Fruit fly (Drosophila melanogaster) whole organism, embryonic: Measurements from ENCODE around the gene Hel25E.
A peak's percentile ranks its signal among the peaks of the same experiment; 100 is the strongest.

Experiments
- Adf1 ChIP-seq: fragments of 200-800 bp; sonication (Bioruptor generic); IDR thresholded peaks from 2 replicates; pipeline ENCODE4 v1.3.6; 2022; ENCODE audit warnings: missing biosample characterization, missing genetic modification characterization
- Antp ChIP-seq: fragments of 200-800 bp; sonication (Bioruptor generic); optimal IDR thresholded peaks from 3 replicates; lab custom pipeline; 2016; ENCODE audit warnings: missing biosample characterization, missing genetic modification characterization
- BEAF-32 ChIP-seq: fragments of 200-800 bp; sonication (Bioruptor generic); optimal IDR thresholded peaks from 3 replicates; lab custom pipeline; 2017; ENCODE audit warnings: missing biosample characterization, missing genetic modification characterization, mild to moderate bottlenecking, moderate library complexity, missing genetic modification reagents
- Bdp1 ChIP-seq: fragments of 200-800 bp; sonication (Bioruptor generic); optimal IDR thresholded peaks from 3 replicates; lab custom pipeline; 2016; ENCODE audit warnings: missing biosample characterization, missing genetic modification characterization
- Bgb ChIP-seq: fragments of 200-800 bp; sonication (Bioruptor generic); IDR thresholded peaks from 2 replicates; pipeline ENCODE4 v1.3.6; 2022; ENCODE audit warnings: missing biosample characterization, missing genetic modification characterization; ENCODE audit not compliant: partially characterized antibody
- CG10147 ChIP-seq: fragments of 200-800 bp; sonication (Bioruptor generic); optimal IDR thresholded peaks from 2 replicates; lab custom pipeline; 2019; ENCODE audit warnings: missing biosample characterization, mild to moderate bottlenecking, missing genetic modification characterization, moderate library complexity
- CG10366 ChIP-seq: fragments of 200-800 bp; sonication (Bioruptor generic); IDR thresholded peaks from 2 replicates; pipeline ENCODE4 v1.3.6; 2022; ENCODE audit warnings: missing biosample characterization, missing genetic modification characterization
- CG10543 ChIP-seq: fragments of 200-800 bp; sonication (Bioruptor generic); optimal IDR thresholded peaks from 3 replicates; lab custom pipeline; 2017; ENCODE audit warnings: missing biosample characterization, mild to moderate bottlenecking, missing genetic modification characterization, moderate library complexity
- CG10565 ChIP-seq: fragments of 200-800 bp; sonication (Bioruptor generic); optimal IDR thresholded peaks from 3 replicates; lab custom pipeline; 2016; ENCODE audit warnings: missing biosample characterization, mild to moderate bottlenecking, missing genetic modification characterization
- CG11247 ChIP-seq: fragments of 200-800 bp; sonication (Bioruptor generic); IDR thresholded peaks from 2 replicates; pipeline ENCODE4 v1.3.6; 2022; ENCODE audit warnings: missing biosample characterization, missing genetic modification characterization
- CG12104 ChIP-seq: fragments of 200-800 bp; sonication (Bioruptor generic); optimal IDR thresholded peaks from 3 replicates; lab custom pipeline; 2016; ENCODE audit warnings: missing biosample characterization, missing genetic modification characterization
- CG12236 ChIP-seq: fragments of 200-800 bp; sonication (Bioruptor generic); optimal IDR thresholded peaks from 2 replicates; lab custom pipeline; 2016; ENCODE audit warnings: missing biosample characterization, missing genetic modification characterization
- CG1529 ChIP-seq: fragments of 200-800 bp; sonication (Bioruptor generic); optimal IDR thresholded peaks from 3 replicates; lab custom pipeline; 2018; ENCODE audit warnings: missing biosample characterization, missing genetic modification characterization
- CG15601 ChIP-seq: fragments of 200-800 bp; sonication (Bioruptor generic); optimal IDR thresholded peaks from 3 replicates; lab custom pipeline; 2019; ENCODE audit warnings: missing biosample characterization, mild to moderate bottlenecking, missing genetic modification characterization, moderate library complexity
- CG16863 ChIP-seq: fragments of 200-800 bp; sonication (Bioruptor generic); optimal IDR thresholded peaks from 3 replicates; lab custom pipeline; 2016; ENCODE audit warnings: missing biosample characterization, missing genetic modification characterization
- CG17328 ChIP-seq: fragments of 200-800 bp; sonication (Bioruptor generic); IDR thresholded peaks from 2 replicates; pipeline ENCODE4 v1.3.6; 2022; ENCODE audit warnings: missing biosample characterization, missing genetic modification characterization
- CG17568 ChIP-seq: fragments of 200-800 bp; sonication (Bioruptor generic); optimal IDR thresholded peaks from 2 replicates; lab custom pipeline; 2018; ENCODE audit warnings: missing biosample characterization, mild to moderate bottlenecking, missing genetic modification characterization, moderate library complexity
- CG17612 ChIP-seq: fragments of 200-800 bp; sonication (Bioruptor generic); IDR thresholded peaks from 2 replicates; pipeline ENCODE4 v1.3.6; 2022; ENCODE audit warnings: missing biosample characterization, missing genetic modification characterization
- CG3847 ChIP-seq: fragments of 200-800 bp; sonication (Bioruptor generic); IDR thresholded peaks from 2 replicates; pipeline ENCODE4 v1.3.6; 2022; ENCODE audit warnings: missing biosample characterization, missing genetic modification characterization
- CG5180 ChIP-seq: fragments of 200-800 bp; sonication (Bioruptor generic); optimal IDR thresholded peaks from 3 replicates; lab custom pipeline; 2017; ENCODE audit warnings: missing biosample characterization, missing genetic modification characterization, mild to moderate bottlenecking, moderate library complexity, missing genetic modification reagents
- CG7372 ChIP-seq: fragments of 200-800 bp; sonication (Bioruptor generic); IDR thresholded peaks from 2 replicates; pipeline ENCODE4 v1.3.6; 2022; ENCODE audit warnings: missing biosample characterization, missing genetic modification characterization
- CG8089 ChIP-seq: fragments of 200-800 bp; sonication (Bioruptor generic); optimal IDR thresholded peaks from 3 replicates; lab custom pipeline; 2016; ENCODE audit warnings: missing biosample characterization, missing genetic modification characterization
- CG9215 ChIP-seq: fragments of 200-800 bp; sonication (Bioruptor generic); IDR thresholded peaks from 2 replicates; pipeline ENCODE4 v1.3.6; 2022; ENCODE audit warnings: missing biosample characterization, missing genetic modification characterization
- GATAe ChIP-seq: fragments of 200-800 bp; sonication (Bioruptor generic); conservative IDR thresholded peaks from 2 replicates; pipeline ENCODE4 v1.3.6; 2022; ENCODE audit warnings: missing biosample characterization, missing genetic modification characterization
- HHEX ChIP-seq: fragments of 200-800 bp; sonication (Bioruptor generic); optimal IDR thresholded peaks from 3 replicates; lab custom pipeline; 2017; ENCODE audit warnings: missing biosample characterization, mild to moderate bottlenecking, missing genetic modification characterization, missing genetic modification reagents
- HLHmδ ChIP-seq: fragments of 200-800 bp; sonication (Bioruptor generic); optimal IDR thresholded peaks from 2 replicates; lab custom pipeline; 2018; ENCODE audit warnings: missing biosample characterization, mild to moderate bottlenecking, missing genetic modification characterization, moderate library complexity
- Hsf ChIP-seq: fragments of 200-800 bp; sonication (Bioruptor generic); optimal IDR thresholded peaks from 3 replicates; lab custom pipeline; 2016; ENCODE audit warnings: missing biosample characterization, missing genetic modification characterization
- MTF-1 ChIP-seq: fragments of 200-800 bp; sonication (Bioruptor generic); optimal IDR thresholded peaks from 2 replicates; lab custom pipeline; 2018; ENCODE audit warnings: missing biosample characterization, mild to moderate bottlenecking, missing genetic modification characterization, borderline replicate concordance
- Mrtf ChIP-seq: fragments of 200-800 bp; sonication (Bioruptor generic); IDR thresholded peaks from 3 replicates; pipeline ENCODE4 v1.3.6; 2022; ENCODE audit warnings: missing biosample characterization, missing genetic modification characterization
- NFAT ChIP-seq: fragments of 200-800 bp; sonication (Bioruptor generic); IDR thresholded peaks from 2 replicates; pipeline ENCODE4 v1.3.6; 2022; ENCODE audit warnings: missing biosample characterization, missing genetic modification characterization
- Nf-YB ChIP-seq: fragments of 200-800 bp; sonication (Bioruptor generic); optimal IDR thresholded peaks from 3 replicates; lab custom pipeline; 2019; ENCODE audit warnings: missing biosample characterization, mild to moderate bottlenecking, missing genetic modification characterization, moderate library complexity
- Oli ChIP-seq: fragments of 200-800 bp; sonication (Bioruptor generic); optimal IDR thresholded peaks from 2 replicates; lab custom pipeline; 2018; ENCODE audit warnings: missing biosample characterization, mild to moderate bottlenecking, missing genetic modification characterization, moderate library complexity
- Rx ChIP-seq: fragments of 200-800 bp; sonication (Bioruptor generic); IDR thresholded peaks from 2 replicates; pipeline ENCODE4 v1.3.6; 2022; ENCODE audit warnings: missing biosample characterization, missing genetic modification characterization
- Usf ChIP-seq: fragments of 200-800 bp; sonication (Bioruptor generic); optimal IDR thresholded peaks from 2 replicates; lab custom pipeline; 2017; ENCODE audit warnings: missing genotype, missing biosample characterization, missing genetic modification characterization
- cad ChIP-seq: fragments of >200 bp; optimal IDR thresholded peaks from 2 replicates; lab custom pipeline; 2017; ENCODE audit warnings: missing biosample characterization, missing genetic modification characterization
- cato ChIP-seq: fragments of 200-800 bp; sonication (Bioruptor generic); optimal IDR thresholded peaks from 2 replicates; lab custom pipeline; 2016; ENCODE audit warnings: missing biosample characterization, missing genetic modification characterization, borderline replicate concordance
- chif ChIP-seq, 2 experiments: fragments of 200-800 bp; sonication (Bioruptor generic); optimal IDR thresholded peaks; 3 replicates each; lab custom pipeline; 2016; ENCODE audit warnings: missing biosample characterization in 2 of 2, missing genetic modification characterization in 2 of 2
- cwo ChIP-seq: fragments of 200-800 bp; sonication (Bioruptor generic); optimal IDR thresholded peaks from 3 replicates; lab custom pipeline; 2017; ENCODE audit warnings: missing biosample characterization, missing genetic modification characterization, mild to moderate bottlenecking, moderate library complexity, missing genetic modification reagents
- ems ChIP-seq: fragments of 200-800 bp; sonication (Bioruptor generic); optimal IDR thresholded peaks from 3 replicates; lab custom pipeline; 2016; ENCODE audit warnings: missing biosample characterization, missing genetic modification characterization
- gsb-n ChIP-seq: fragments of 200-800 bp; sonication (Bioruptor generic); optimal IDR thresholded peaks from 3 replicates; lab custom pipeline; 2018; ENCODE audit warnings: missing biosample characterization, mild to moderate bottlenecking, missing genetic modification characterization
- mam ChIP-seq: fragments of 200-800 bp; sonication (Bioruptor generic); optimal IDR thresholded peaks from 3 replicates; lab custom pipeline; 2016; ENCODE audit warnings: missing biosample characterization, missing genetic modification characterization
- peb ChIP-seq: fragments of 200-800 bp; sonication (Bioruptor generic); IDR thresholded peaks from 2 replicates; pipeline ENCODE4 v1.3.6; 2022; ENCODE audit warnings: missing biosample characterization, missing genetic modification characterization
- phol ChIP-seq: fragments of 200-800 bp; sonication (Bioruptor generic); optimal IDR thresholded peaks from 3 replicates; lab custom pipeline; 2018; ENCODE audit warnings: missing biosample characterization, mild to moderate bottlenecking, missing genetic modification characterization, moderate library complexity
- pzg ChIP-seq: fragments of 200-800 bp; sonication (Bioruptor generic); optimal IDR thresholded peaks from 3 replicates; lab custom pipeline; 2018; ENCODE audit warnings: missing biosample characterization, mild to moderate bottlenecking, missing genetic modification characterization, moderate library complexity
- rib ChIP-seq: fragments of 200-800 bp; sonication (Bioruptor generic); IDR thresholded peaks from 2 replicates; pipeline ENCODE4 v1.3.6; 2022; ENCODE audit warnings: missing biosample characterization, missing genetic modification characterization
- vnd ChIP-seq: fragments of 200-800 bp; sonication (Bioruptor generic); IDR thresholded peaks from 3 replicates; pipeline ENCODE4 v1.3.6; 2022; ENCODE audit warnings: missing biosample characterization, missing genetic modification characterization; ENCODE audit not compliant: partially characterized antibody
- wdn ChIP-seq: fragments of 200-800 bp; sonication (Bioruptor generic); IDR thresholded peaks from 2 replicates; pipeline ENCODE4 v1.3.6; 2022; ENCODE audit warnings: missing biosample characterization, missing genetic modification characterization
- wek ChIP-seq: fragments of 200-800 bp; sonication (Bioruptor generic); optimal IDR thresholded peaks from 3 replicates; lab custom pipeline; 2018; ENCODE audit warnings: missing biosample characterization, mild to moderate bottlenecking, missing genetic modification characterization, moderate library complexity

Hel25E gene

dm6 chr2L:5546518-5547287 is 4.6 kb upstream of the Hel25E start, which contains the start of gene Oscillin (continued):
- TF ChIP-seq Bgb (GFP tag; lab: Robert Waterston, UW) (peak; percentile 64; the same call in 1 of the 2 replicates), Mrtf (GFP tag; lab: Robert Waterston, UW) (peak; percentile 75; the same call in 1 of the 3 replicates), peb (GFP tag; lab: Robert Waterston, UW) (peak; percentile 60; the same call in 1 of the 2 replicates), wek (GFP tag; lab: Kevin White, UChicago) (no peak), NFAT (GFP tag; lab: Robert Waterston, UW) (peak; percentile 49; the same call in 1 of the 2 replicates), cad (GFP tag; lab: Kevin White, UChicago) (no peak), Adf1 (peak; percentile 16; the same call in 1 of the 2 replicates), pzg (GFP tag; lab: Kevin White, UChicago) (no peak), CG5180 (GFP tag; lab: Kevin White, UChicago) (peak; percentile 69), CG17612 (peak; percentile 54; the same call in 1 of the 2 replicates), cwo (GFP tag; lab: Kevin White, UChicago) (peak; percentile 82), CG3847 (peak; percentile 43; the same call in 1 of the 2 replicates), CG15601 (tag; lab: Kevin White, UChicago) (peak; percentile 90), vnd (peak; percentile 51; the same call in 2 of the 3 replicates), Rx (GFP tag; lab: Robert Waterston, UW) (peak; percentile 52; the same call in 1 of the 2 replicates), CG10543 (GFP tag; lab: Kevin White, UChicago) (peak; percentile 47), Bdp1 (GFP tag; lab: Kevin White, UChicago) (no peak), CG17328 (GFP tag; lab: Robert Waterston, UW) (peak; percentile 66), mam (GFP tag; lab: Kevin White, UChicago) (peak; percentile 41), gsb-n (tag; lab: Kevin White, UChicago) (peak; percentile 89), CG12104 (GFP tag; lab: Kevin White, UChicago) (peak; percentile 80), HLHmδ (GFP tag; lab: Kevin White, UChicago) (no peak), CG11247 (GFP tag; lab: Robert Waterston, UW) (peak; percentile 76), CG10147 (GFP tag; lab: Kevin White, UChicago) (peak; percentile 73), CG10366 (GFP tag; lab: Robert Waterston, UW) (peak; percentile 60; the same call in 1 of the 2 replicates), cato (GFP tag; lab: Kevin White, UChicago) (no peak), HHEX (peak; percentile 86), MTF-1 (peak; percentile 34), Antp (GFP tag; lab: Kevin White, UChicago) (peak; percentile 35), CG10565 (peak; percentile 27), CG7372 (GFP tag; lab: Robert Waterston, UW) (peak; percentile 77), ems (GFP tag; lab: Kevin White, UChicago) (peak; percentile 43), Nf-YB (GFP tag; lab: Kevin White, UChicago) (peak; percentile 76), phol (tag; lab: Kevin White, UChicago) (peak; percentile 89), CG9215 (GFP tag; lab: Robert Waterston, UW) (peak; percentile 77), chif (GFP tag; optimal IDR thresholded peaks at IDR 0.05; lab: Kevin White, UChicago) (peak in 1 of 2 experiments; percentile 30), CG1529 (GFP tag; lab: Kevin White, UChicago) (no peak), Hsf (GFP tag; lab: Kevin White, UChicago) (peak; percentile 74), Oli (peak; percentile 29), BEAF-32 (GFP tag; lab: Kevin White, UChicago) (no peak), Usf (GFP tag; lab: Kevin White, UChicago) (no peak), CG12236 (GFP tag; lab: Kevin White, UChicago) (no peak), rib (peak; percentile 45; the same call in 1 of the 2 replicates), wdn (0 out of 2 replicates have a peak, but pooled peaks have one; percentile 40), CG16863 (GFP tag; lab: Kevin White, UChicago) (no peak), GATAe (no peak), CG17568 (GFP tag; lab: Kevin White, UChicago) (no peak), CG8089 (no peak)
